Worm (Caenorhabditis elegans) whole organism, L3 larva: Measurements from ENCODE around the gene cng-1.

Experiments used
- elt-1 ChIP-seq: fragments of 150-350 bp; optimal IDR thresholded peaks from 2 replicates; lab custom pipeline; 2014; ENCODE audit warnings: missing biosample characterization, missing genetic modification characterization
- lin-15B ChIP-seq: fragments of 150-350 bp; optimal IDR thresholded peaks from 2 replicates; lab custom pipeline; 2014; ENCODE audit warnings: missing biosample characterization, missing genetic modification characterization
- nhr-11 ChIP-seq: fragments of 150-350 bp; optimal IDR thresholded peaks from 2 replicates; lab custom pipeline; 2014; ENCODE audit warnings: missing biosample characterization, missing genetic modification characterization
- nhr-43 ChIP-seq: sonication (generic microtip); optimal IDR thresholded peaks from 2 replicates; lab custom pipeline; 2016; ENCODE audit warnings: mild to moderate bottlenecking, missing genetic modification characterization, missing compliant biosample characterization; ENCODE audit not compliant: poor library complexity, severe bottlenecking
- nhr-77 ChIP-seq: fragments of 150-350 bp; optimal IDR thresholded peaks from 2 replicates; lab custom pipeline; 2014; ENCODE audit warnings: missing biosample characterization, missing genetic modification characterization
- unc-62 ChIP-seq: fragments of 150-350 bp; sonication (generic microtip); optimal IDR thresholded peaks from 4 replicates; lab custom pipeline; 2014; ENCODE audit warnings: missing biosample characterization, missing genetic modification reagents, missing genetic modification characterization
- ztf-11 ChIP-seq: fragments of 150-350 bp; optimal IDR thresholded peaks from 2 replicates; lab custom pipeline; 2014; ENCODE audit warnings: missing biosample characterization, missing genetic modification characterization

ce11 chrV:15056346-15056839 is 25.1 kb upstream of the cng-1 start:
- TF ChIP-seq nhr-77 (no peak), elt-1 (tag; lab: Kevin White, UChicago) (no peak), nhr-43 (tag; lab: Kevin White, UChicago) (no peak), ztf-11 (no peak), lin-15B (tag; lab: Kevin White, UChicago) (no peak), unc-62 (GFP tag; lab: Kevin White, UChicago) (no peak), nhr-11 (tag; lab: Kevin White, UChicago) (no peak)
